Fruit fly (Drosophila melanogaster) whole organism, embryonic: ENCODE results near the gene CG10628.

Source experiments
- Adf1 ChIP-seq: fragments of 200-800 bp; sonication (Bioruptor generic); IDR thresholded peaks from 2 replicates; pipeline ENCODE4 v1.3.6; 2022; ENCODE audit warnings: missing biosample characterization, missing genetic modification characterization
- Aef1 ChIP-seq: fragments of 200-800 bp; sonication (Bioruptor generic); IDR thresholded peaks from 3 replicates; pipeline ENCODE4 v1.3.6; 2022; ENCODE audit warnings: missing biosample characterization, missing genetic modification characterization
- Atf-2 ChIP-seq: fragments of 200-800 bp; sonication (Bioruptor generic); optimal IDR thresholded peaks from 2 replicates; lab custom pipeline; 2016; ENCODE audit warnings: missing biosample characterization, missing genetic modification characterization
- Awh ChIP-seq: fragments of 200-800 bp; sonication (Bioruptor generic); IDR thresholded peaks from 2 replicates; pipeline ENCODE4, ENCODE4 v1.3.6; 2022; ENCODE audit warnings: missing biosample characterization, missing genetic modification characterization
- B-H2 ChIP-seq: fragments of 200-800 bp; sonication (Bioruptor generic); optimal IDR thresholded peaks from 2 replicates; lab custom pipeline; 2018; ENCODE audit warnings: missing biosample characterization, mild to moderate bottlenecking, missing genetic modification characterization
- CG10209 ChIP-seq: fragments of 200-800 bp; sonication (Bioruptor generic); optimal IDR thresholded peaks from 3 replicates; lab custom pipeline; 2017; ENCODE audit warnings: missing biosample characterization, mild to moderate bottlenecking, missing genetic modification characterization, missing genetic modification reagents
- CG10654 ChIP-seq: fragments of 200-800 bp; sonication (Bioruptor generic); optimal IDR thresholded peaks from 2 replicates; lab custom pipeline; 2016; ENCODE audit warnings: missing biosample characterization, missing genetic modification characterization
- CG11695 ChIP-seq: fragments of 200-800 bp; sonication (Bioruptor generic); IDR thresholded peaks from 3 replicates; pipeline ENCODE4 v1.3.6; 2022; ENCODE audit warnings: missing biosample characterization, missing genetic modification characterization
- CG14441 ChIP-seq: fragments of 200-800 bp; sonication (Bioruptor generic); IDR thresholded peaks from 2 replicates; pipeline ENCODE4 v1.3.6; 2022; ENCODE audit warnings: missing biosample characterization, missing genetic modification characterization
- CG15601 ChIP-seq: fragments of 200-800 bp; sonication (Bioruptor generic); optimal IDR thresholded peaks from 3 replicates; lab custom pipeline; 2019; ENCODE audit warnings: missing biosample characterization, mild to moderate bottlenecking, missing genetic modification characterization, moderate library complexity
- CG16815 ChIP-seq: fragments of 200-800 bp; sonication (Bioruptor generic); optimal IDR thresholded peaks from 3 replicates; lab custom pipeline; 2017; ENCODE audit warnings: missing biosample characterization, mild to moderate bottlenecking, missing genetic modification characterization
- CG17568 ChIP-seq: fragments of 200-800 bp; sonication (Bioruptor generic); optimal IDR thresholded peaks from 2 replicates; lab custom pipeline; 2018; ENCODE audit warnings: missing biosample characterization, mild to moderate bottlenecking, missing genetic modification characterization, moderate library complexity
- CG1832 ChIP-seq: fragments of 200-800 bp; sonication (Bioruptor generic); optimal IDR thresholded peaks from 2 replicates; lab custom pipeline; 2017; ENCODE audit warnings: missing biosample characterization, mild to moderate bottlenecking, missing genetic modification characterization, inconsistent platforms
- CG3281 ChIP-seq: fragments of 200-800 bp; sonication (Bioruptor generic); optimal IDR thresholded peaks from 3 replicates; lab custom pipeline; 2017; ENCODE audit warnings: missing biosample characterization, mild to moderate bottlenecking, missing genetic modification characterization
- CG3407 ChIP-seq: fragments of 200-800 bp; sonication (Bioruptor generic); optimal IDR thresholded peaks from 2 replicates; lab custom pipeline; 2018; ENCODE audit warnings: missing biosample characterization, mild to moderate bottlenecking, missing genetic modification characterization
- CG4854 ChIP-seq: fragments of 200-800 bp; sonication (Bioruptor generic); optimal IDR thresholded peaks from 2 replicates; lab custom pipeline; 2016; ENCODE audit warnings: missing biosample characterization, missing genetic modification characterization, inconsistent platforms
- CG5953 ChIP-seq: fragments of 200-800 bp; sonication (Bioruptor generic); IDR thresholded peaks from 2 replicates; pipeline ENCODE4 v1.3.6; 2022; ENCODE audit warnings: missing biosample characterization, missing genetic modification characterization
- CG7987 ChIP-seq: fragments of 200-800 bp; sonication (Bioruptor generic); optimal IDR thresholded peaks from 2 replicates; lab custom pipeline; 2018; ENCODE audit warnings: missing biosample characterization, mild to moderate bottlenecking, missing genetic modification characterization, moderate library complexity
- CG8281 ChIP-seq: fragments of 200-800 bp; sonication (Bioruptor generic); optimal IDR thresholded peaks from 2 replicates; lab custom pipeline; 2018; ENCODE audit warnings: missing biosample characterization, mild to moderate bottlenecking, missing genetic modification characterization, moderate library complexity
- CG9797 ChIP-seq: fragments of 200-800 bp; sonication (Bioruptor generic); optimal IDR thresholded peaks from 3 replicates; lab custom pipeline; 2018; ENCODE audit warnings: missing biosample characterization, mild to moderate bottlenecking, missing genetic modification characterization
- Fer3 ChIP-seq: fragments of 200-800 bp; sonication (Bioruptor generic); optimal IDR thresholded peaks from 2 replicates; lab custom pipeline; 2018; ENCODE audit warnings: missing biosample characterization, mild to moderate bottlenecking, missing genetic modification characterization, moderate library complexity
- MBD-R2 ChIP-seq: fragments of 200-800 bp; sonication (Bioruptor generic); IDR thresholded peaks from 2 replicates; pipeline ENCODE4 v1.3.6; 2022; ENCODE audit warnings: missing biosample characterization, missing genetic modification characterization
- MESR4 ChIP-seq: fragments of 200-800 bp; sonication (Bioruptor generic); optimal IDR thresholded peaks from 2 replicates; lab custom pipeline; 2018; ENCODE audit warnings: missing biosample characterization, mild to moderate bottlenecking, missing genetic modification characterization, moderate library complexity
- Med ChIP-seq: fragments of 200-800 bp; sonication (Bioruptor generic); peaks from one replicate; lab custom pipeline; 2016; ENCODE audit warnings: missing biosample characterization, missing genetic modification characterization, mild to moderate bottlenecking, inconsistent platforms, moderate library complexity
- NC2α ChIP-seq: fragments of 200-800 bp; sonication (Bioruptor generic); optimal IDR thresholded peaks from 2 replicates; lab custom pipeline; 2016; ENCODE audit warnings: missing biosample characterization, missing genetic modification characterization
- ap ChIP-seq: fragments of 200-800 bp; sonication (Bioruptor generic); IDR thresholded peaks from 2 replicates; pipeline ENCODE4 v1.3.6; 2022; ENCODE audit warnings: missing biosample characterization, missing genetic modification characterization
- cas ChIP-seq: fragments of 200-800 bp; sonication (Bioruptor generic); IDR thresholded peaks from 2 replicates; pipeline ENCODE4 v1.3.6; 2022; ENCODE audit warnings: missing biosample characterization, missing genetic modification characterization
- chinmo ChIP-seq: fragments of 200-800 bp; sonication (Bioruptor generic); IDR thresholded peaks from 4 replicates; pipeline ENCODE4 v1.3.6; 2022; ENCODE audit warnings: missing biosample characterization, missing genetic modification characterization; ENCODE audit not compliant: partially characterized antibody
- dimm ChIP-seq: fragments of 200-800 bp; sonication (Bioruptor generic); IDR thresholded peaks from 2 replicates; pipeline ENCODE4 v1.3.6; 2022; ENCODE audit warnings: missing biosample characterization, missing genetic modification characterization
- exex ChIP-seq: fragments of 200-800 bp; sonication (Bioruptor generic); optimal IDR thresholded peaks from 4 replicates; lab custom pipeline; 2018; ENCODE audit warnings: missing biosample characterization, mild to moderate bottlenecking, missing genetic modification characterization, moderate library complexity
- gcm ChIP-seq: fragments of 200-800 bp; sonication (Bioruptor generic); optimal IDR thresholded peaks from 2 replicates; lab custom pipeline; 2019; ENCODE audit warnings: missing biosample characterization, mild to moderate bottlenecking, missing genetic modification characterization, moderate library complexity
- gfzf ChIP-seq: fragments of 200-800 bp; sonication (Bioruptor generic); optimal IDR thresholded peaks from 2 replicates; lab custom pipeline; 2016; ENCODE audit warnings: missing biosample characterization, mild to moderate bottlenecking, missing genetic modification characterization, moderate library complexity
- hth ChIP-seq: fragments of >200 bp; optimal IDR thresholded peaks from 2 replicates; lab custom pipeline; 2017; ENCODE audit warnings: inconsistent platforms
- ind ChIP-seq: fragments of 200-800 bp; sonication (Bioruptor generic); optimal IDR thresholded peaks from 3 replicates; lab custom pipeline; 2016; ENCODE audit warnings: missing biosample characterization, missing genetic modification characterization
- lov ChIP-seq, 2 experiments: fragments of 200-800 bp in 1 of 2; fragments of >200 bp in 1 of 2; sonication (Bioruptor generic) in 1 of 2; IDR thresholded peaks in 1 of 2; optimal IDR thresholded peaks in 1 of 2; 2 replicates in 1 of 2; 3 replicates in 1 of 2; pipeline versions ENCODE4 v1.3.6 to Lab custom; 2017 to 2022; ENCODE audit warnings: missing biosample characterization in 1 of 2, missing genetic modification characterization in 1 of 2
- nerfin-2 ChIP-seq: fragments of 200-800 bp; sonication (Bioruptor generic); IDR thresholded peaks from 2 replicates; pipeline ENCODE4 v1.3.6; 2022; ENCODE audit warnings: missing biosample characterization, missing genetic modification characterization; ENCODE audit not compliant: partially characterized antibody
- onecut ChIP-seq: fragments of 200-800 bp; sonication (Bioruptor generic); IDR thresholded peaks from 2 replicates; pipeline ENCODE4 v1.3.6; 2022; ENCODE audit warnings: missing biosample characterization, missing genetic modification characterization
- pfk ChIP-seq: fragments of 200-800 bp; sonication (Bioruptor generic); optimal IDR thresholded peaks from 2 replicates; lab custom pipeline; 2018; ENCODE audit warnings: missing biosample characterization, mild to moderate bottlenecking, missing genetic modification characterization, moderate library complexity
- pho ChIP-seq: fragments of 200-800 bp; sonication (Bioruptor generic); optimal IDR thresholded peaks from 2 replicates; lab custom pipeline; 2016; ENCODE audit warnings: missing biosample characterization, missing genetic modification characterization
- phol ChIP-seq: fragments of 200-800 bp; sonication (Bioruptor generic); optimal IDR thresholded peaks from 3 replicates; lab custom pipeline; 2018; ENCODE audit warnings: missing biosample characterization, mild to moderate bottlenecking, missing genetic modification characterization, moderate library complexity
- pzg ChIP-seq: fragments of 200-800 bp; sonication (Bioruptor generic); optimal IDR thresholded peaks from 3 replicates; lab custom pipeline; 2018; ENCODE audit warnings: missing biosample characterization, mild to moderate bottlenecking, missing genetic modification characterization, moderate library complexity
- ranshi ChIP-seq: fragments of 200-800 bp; sonication (Bioruptor generic); IDR thresholded peaks from 2 replicates; pipeline ENCODE4 v1.3.6; 2022; ENCODE audit warnings: missing biosample characterization, missing genetic modification characterization
- scrt ChIP-seq: fragments of 200-800 bp; sonication (Bioruptor generic); optimal IDR thresholded peaks from 2 replicates; lab custom pipeline; 2018; ENCODE audit warnings: missing biosample characterization, mild to moderate bottlenecking, missing genetic modification characterization, moderate library complexity
- sim ChIP-seq: fragments of 200-800 bp; sonication (Bioruptor generic); IDR thresholded peaks from 2 replicates; pipeline ENCODE4 v1.3.6; 2022; ENCODE audit warnings: missing biosample characterization, missing genetic modification characterization
- slou ChIP-seq: fragments of 200-800 bp; sonication (Bioruptor generic); optimal IDR thresholded peaks from 3 replicates; lab custom pipeline; 2016; ENCODE audit warnings: missing biosample characterization, missing genetic modification characterization
- slp2 ChIP-seq: fragments of 200-800 bp; sonication (Bioruptor generic); optimal IDR thresholded peaks from 2 replicates; lab custom pipeline; 2016; ENCODE audit warnings: missing biosample characterization, missing genetic modification characterization
- sob ChIP-seq: fragments of 200-800 bp; sonication (Bioruptor generic); IDR thresholded peaks from 2 replicates; pipeline ENCODE4 v1.3.6; 2022; ENCODE audit warnings: missing biosample characterization, missing genetic modification characterization
- ssp ChIP-seq: fragments of 200-800 bp; sonication (Bioruptor generic); IDR thresholded peaks from 2 replicates; pipeline ENCODE4 v1.3.6; 2022; ENCODE audit warnings: missing biosample characterization, missing genetic modification characterization
- tna ChIP-seq: fragments of 200-800 bp; sonication (Bioruptor generic); IDR thresholded peaks from 2 replicates; pipeline ENCODE4 v1.3.6; 2022; ENCODE audit warnings: missing biosample characterization, missing genetic modification characterization; ENCODE audit not compliant: partially characterized antibody
- trem ChIP-seq: fragments of 200-800 bp; optimal IDR thresholded peaks from 3 replicates; lab custom pipeline; 2019; ENCODE audit warnings: missing biosample characterization, mild to moderate bottlenecking, missing genetic modification characterization, moderate library complexity
- wdn ChIP-seq: fragments of 200-800 bp; sonication (Bioruptor generic); IDR thresholded peaks from 2 replicates; pipeline ENCODE4 v1.3.6; 2022; ENCODE audit warnings: missing biosample characterization, missing genetic modification characterization

The CG10628 gene

dm6 chr2L:19756716-19757115, 1.7 kb downstream of the CG10628 start, which contains the start of gene CG10631 (continued):
- TF ChIP-seq CG16815 (GFP tag; lab: Kevin White, UChicago) (no peak), sob (GFP tag; lab: Robert Waterston, UW) (0 out of 2 replicates have a peak, but pooled peaks have one; percentile 34), CG1832 (GFP tag; lab: Kevin White, UChicago) (no peak), slp2 (no peak), pzg (GFP tag; lab: Kevin White, UChicago) (peak; percentile 68), CG10654 (no peak), onecut (peak; percentile 16; the same call in 1 of the 2 replicates), trem (no peak), NC2α (GFP tag; lab: Kevin White, UChicago) (no peak), dimm (GFP tag; lab: Robert Waterston, UW) (no peak), CG3281 (peak; percentile 11), CG8281 (tag; lab: Kevin White, UChicago) (no peak), CG17568 (GFP tag; lab: Kevin White, UChicago) (no peak), CG11695 (GFP tag; lab: Robert Waterston, UW) (no peak), phol (tag; lab: Kevin White, UChicago) (no peak)

- TF ChIP-seq hth (no peak), ranshi (no peak), Fer3 (no peak), slou (GFP tag; lab: Kevin White, UChicago) (no peak), CG4854 (GFP tag; lab: Kevin White, UChicago) (no peak), MBD-R2 (GFP tag; lab: Robert Waterston, UW) (no peak), sim (GFP tag; lab: Robert Waterston, UW) (0 out of 2 replicates have a peak, but pooled peaks have one; percentile 19), Med (GFP tag; lab: Kevin White, UChicago) (peak; percentile 7), CG3407 (GFP tag; lab: Kevin White, UChicago) (no peak), ind (GFP tag; lab: Kevin White, UChicago) (no peak), CG14441 (GFP tag; lab: Robert Waterston, UW) (no peak), Atf-2 (GFP tag; lab: Kevin White, UChicago) (no peak), CG15601 (tag; lab: Kevin White, UChicago) (no peak), gcm (GFP tag; lab: Kevin White, UChicago) (no peak), pfk (GFP tag; lab: Kevin White, UChicago) (no peak), wdn (GFP tag; lab: Robert Waterston, UW) (no peak), CG9797 (no peak), chinmo (GFP tag; lab: Robert Waterston, UW) (peak; percentile 64; the same call in 1 of the 4 replicates), CG5953 (GFP tag; lab: Robert Waterston, UW) (no peak), MESR4 (GFP tag; lab: Kevin White, UChicago) (no peak), ap (GFP tag; lab: Robert Waterston, UW) (no peak), Aef1 (GFP tag; lab: Robert Waterston, UW) (peak; percentile 68), lov (optimal IDR thresholded peaks at IDR 0.05; lab: Kevin White, UChicago) (no peak), lov (GFP tag; IDR thresholded peaks at IDR 0.05; lab: Robert Waterston, UW) (no peak), Adf1 (peak; percentile 69), CG7987 (no peak), scrt (GFP tag; lab: Kevin White, UChicago) (peak; percentile 85), B-H2 (GFP tag; lab: Kevin White, UChicago) (no peak), exex (tag; lab: Kevin White, UChicago) (no peak), gfzf (no peak), Awh (GFP tag; lab: Robert Waterston, UW) (no peak), CG10209 (no peak), ssp (no peak), cas (GFP tag; lab: Robert Waterston, UW) (no peak), nerfin-2 (no peak), pho (GFP tag; lab: Kevin White, UChicago) (no peak), tna (GFP tag; lab: Robert Waterston, UW) (no peak)
Measured at dm6 chr2L:19756040-19756439, 2.4 kb downstream of the CG10628 start.
